Fruit fly (Drosophila melanogaster) whole organism, embryonic: ENCODE measurements around the gene Orc2.
A peak's percentile ranks its signal among the peaks of the same experiment; 100 is the strongest.

ENCODE experiments used
- B-H2 ChIP-seq: fragments of 200-800 bp; sonication (Bioruptor generic); optimal IDR thresholded peaks from 2 replicates; lab custom pipeline; 2018; ENCODE audit warnings: missing biosample characterization, mild to moderate bottlenecking, missing genetic modification characterization
- Blimp-1 ChIP-seq: fragments of 200-800 bp; sonication (Bioruptor generic); optimal IDR thresholded peaks from 3 replicates; lab custom pipeline; 2018; ENCODE audit warnings: missing biosample characterization, missing genetic modification characterization, mild to moderate bottlenecking, moderate library complexity, missing genetic modification reagents
- CG10267 ChIP-seq: fragments of 200-800 bp; sonication (Bioruptor generic); optimal IDR thresholded peaks from 2 replicates; lab custom pipeline; 2018; ENCODE audit warnings: missing biosample characterization, mild to moderate bottlenecking, missing genetic modification characterization, moderate library complexity
- CG10321 ChIP-seq: fragments of 200-800 bp; sonication (Bioruptor generic); IDR thresholded peaks from 2 replicates; pipeline ENCODE4 v1.3.6; 2022; ENCODE audit warnings: missing biosample characterization, missing genetic modification characterization
- CG10654 ChIP-seq: fragments of 200-800 bp; sonication (Bioruptor generic); optimal IDR thresholded peaks from 2 replicates; lab custom pipeline; 2016; ENCODE audit warnings: missing biosample characterization, missing genetic modification characterization
- CG10959 ChIP-seq: fragments of 200-800 bp; sonication (Bioruptor generic); IDR thresholded peaks from 2 replicates; pipeline ENCODE4 v1.3.6; 2022; ENCODE audit warnings: missing biosample characterization, missing genetic modification characterization
- CG10979 ChIP-seq: fragments of 200-800 bp; sonication (Bioruptor generic); optimal IDR thresholded peaks from 2 replicates; lab custom pipeline; 2018; ENCODE audit warnings: missing biosample characterization, mild to moderate bottlenecking, missing genetic modification characterization, moderate library complexity
- CG17802 ChIP-seq: fragments of 200-800 bp; sonication (Bioruptor generic); optimal IDR thresholded peaks from 2 replicates; lab custom pipeline; 2018; ENCODE audit warnings: missing biosample characterization, mild to moderate bottlenecking, missing genetic modification characterization, moderate library complexity
- CG1832 ChIP-seq: fragments of 200-800 bp; sonication (Bioruptor generic); optimal IDR thresholded peaks from 2 replicates; lab custom pipeline; 2017; ENCODE audit warnings: missing biosample characterization, mild to moderate bottlenecking, missing genetic modification characterization, inconsistent platforms
- CG2199 ChIP-seq: fragments of 200-800 bp; sonication (Bioruptor generic); IDR thresholded peaks from 3 replicates; pipeline ENCODE4 v1.3.6; 2022; ENCODE audit warnings: missing biosample characterization, missing genetic modification characterization
- CG2712 ChIP-seq: fragments of 200-800 bp; optimal IDR thresholded peaks from 3 replicates; lab custom pipeline; 2019; ENCODE audit warnings: missing biosample characterization, mild to moderate bottlenecking, missing genetic modification characterization, moderate library complexity
- CG3065 ChIP-seq: fragments of 200-800 bp; sonication (Bioruptor generic); optimal IDR thresholded peaks from 2 replicates; lab custom pipeline; 2016; ENCODE audit warnings: missing biosample characterization, missing genetic modification characterization
- CG31365 ChIP-seq: fragments of 200-800 bp; sonication (Bioruptor generic); optimal IDR thresholded peaks from 2 replicates; lab custom pipeline; 2018; ENCODE audit warnings: missing biosample characterization, mild to moderate bottlenecking, missing genetic modification characterization
- CG32772 ChIP-seq: fragments of 200-800 bp; sonication (Bioruptor generic); IDR thresholded peaks from 2 replicates; pipeline ENCODE4 v1.3.6; 2022; ENCODE audit warnings: missing biosample characterization, missing genetic modification characterization
- CG6791 ChIP-seq: fragments of 200-800 bp; sonication (Bioruptor generic); IDR thresholded peaks from 3 replicates; pipeline ENCODE4 v1.3.6; 2022; ENCODE audit warnings: missing biosample characterization, missing genetic modification characterization; ENCODE audit not compliant: partially characterized antibody
- CG8359 ChIP-seq: fragments of 200-800 bp; sonication (Bioruptor generic); optimal IDR thresholded peaks from 2 replicates; lab custom pipeline; 2017; ENCODE audit warnings: missing biosample characterization, mild to moderate bottlenecking, missing genetic modification characterization, borderline replicate concordance
- Drgx ChIP-seq: fragments of 200-800 bp; sonication (Bioruptor generic); IDR thresholded peaks from 2 replicates; pipeline ENCODE4 v1.3.6; 2022; ENCODE audit warnings: missing biosample characterization, missing genetic modification characterization
- ERR ChIP-seq: fragments of 200-800 bp; sonication (Bioruptor generic); optimal IDR thresholded peaks from 2 replicates; lab custom pipeline; 2016; ENCODE audit warnings: missing biosample characterization, missing genetic modification characterization
- Gug ChIP-seq: fragments of 200-800 bp; sonication (Bioruptor generic); IDR thresholded peaks from 4 replicates; pipeline ENCODE4 v1.3.6; 2022; ENCODE audit warnings: missing biosample characterization, missing genetic modification characterization
- H15 ChIP-seq: fragments of 200-800 bp; sonication (Bioruptor generic); IDR thresholded peaks from 3 replicates; pipeline ENCODE4 v1.3.6; 2022; ENCODE audit warnings: missing biosample characterization, missing genetic modification characterization
- Hr51 ChIP-seq, 2 experiments: fragments of 200-800 bp; sonication (Bioruptor generic); optimal IDR thresholded peaks; 2 replicates in 1 of 2; 3 replicates in 1 of 2; lab custom pipeline; 2016 to 2018; ENCODE audit warnings: missing biosample characterization in 2 of 2, missing genetic modification characterization in 2 of 2, mild to moderate bottlenecking in 1 of 2, moderate library complexity in 1 of 2
- PHDP ChIP-seq: fragments of 200-800 bp; sonication (Bioruptor generic); optimal IDR thresholded peaks from 3 replicates; lab custom pipeline; 2018; ENCODE audit warnings: missing biosample characterization, mild to moderate bottlenecking, missing genetic modification characterization, moderate library complexity
- Pdp1 ChIP-seq, 2 experiments: fragments of 200-800 bp; sonication (Bioruptor generic); optimal IDR thresholded peaks; 3 replicates each; lab custom pipeline; 2016; ENCODE audit warnings: missing biosample characterization in 2 of 2, missing genetic modification characterization in 2 of 2, mild to moderate bottlenecking in 1 of 2, moderate library complexity in 1 of 2
- Trl ChIP-seq, 3 experiments: fragments of >200 bp in 2 of 3; fragments of 200-800 bp in 1 of 3; sonication (Bioruptor generic) in 1 of 3; optimal IDR thresholded peaks; 2 replicates in 1 of 3; 3 replicates in 2 of 3; lab custom pipeline; 2016 to 2017; ENCODE audit warnings: missing biosample characterization in 1 of 3, missing genetic modification characterization in 1 of 3
- abd-A ChIP-seq: fragments of 200-800 bp; sonication (Bioruptor generic); optimal IDR thresholded peaks from 3 replicates; lab custom pipeline; 2019; ENCODE audit warnings: missing biosample characterization, mild to moderate bottlenecking, missing genetic modification characterization, moderate library complexity
- ci ChIP-seq: fragments of 200-800 bp; sonication (Bioruptor generic); IDR thresholded peaks from 3 replicates; pipeline ENCODE4 v1.3.6; 2022; ENCODE audit warnings: missing biosample characterization, missing genetic modification characterization
- ewg ChIP-seq: fragments of 200-800 bp; sonication (Bioruptor generic); optimal IDR thresholded peaks from 3 replicates; lab custom pipeline; 2017; ENCODE audit warnings: mild to moderate bottlenecking, missing biosample characterization, missing genetic modification reagents, missing genetic modification characterization
- mirr ChIP-seq: fragments of 200-800 bp; sonication (Bioruptor generic); optimal IDR thresholded peaks from 3 replicates; lab custom pipeline; 2018; ENCODE audit warnings: missing biosample characterization, mild to moderate bottlenecking, missing genetic modification characterization
- psq ChIP-seq: fragments of 200-800 bp; sonication (Bioruptor generic); optimal IDR thresholded peaks from 2 replicates; lab custom pipeline; 2017; ENCODE audit warnings: missing biosample characterization, missing genetic modification characterization
- sd ChIP-seq: fragments of 200-800 bp; sonication (Bioruptor generic); optimal IDR thresholded peaks from 3 replicates; lab custom pipeline; 2018; ENCODE audit warnings: missing biosample characterization, mild to moderate bottlenecking, missing genetic modification characterization, moderate library complexity
- shn ChIP-seq: fragments of 200-800 bp; sonication (Bioruptor generic); optimal IDR thresholded peaks from 3 replicates; lab custom pipeline; 2016; ENCODE audit warnings: missing biosample characterization, missing genetic modification characterization
- sqz ChIP-seq: fragments of 200-800 bp; sonication (Bioruptor generic); optimal IDR thresholded peaks from 3 replicates; lab custom pipeline; 2018; ENCODE audit warnings: missing biosample characterization, mild to moderate bottlenecking, missing genetic modification characterization
- vnd ChIP-seq: fragments of 200-800 bp; sonication (Bioruptor generic); IDR thresholded peaks from 3 replicates; pipeline ENCODE4 v1.3.6; 2022; ENCODE audit warnings: missing biosample characterization, missing genetic modification characterization; ENCODE audit not compliant: partially characterized antibody
- vvl ChIP-seq: fragments of 200-800 bp; sonication (Bioruptor generic); IDR thresholded peaks from 2 replicates; pipeline ENCODE4 v1.3.6; 2022; ENCODE audit warnings: missing biosample characterization, missing genetic modification characterization
- wek ChIP-seq: fragments of 200-800 bp; sonication (Bioruptor generic); optimal IDR thresholded peaks from 3 replicates; lab custom pipeline; 2018; ENCODE audit warnings: missing biosample characterization, mild to moderate bottlenecking, missing genetic modification characterization, moderate library complexity
- z ChIP-seq: fragments of 200-800 bp; sonication (Bioruptor generic); IDR thresholded peaks from 3 replicates; pipeline ENCODE4 v1.3.6; 2022; ENCODE audit warnings: missing biosample characterization, missing genetic modification characterization

The Orc2 gene

dm6 chr3R:13972653-13973052, 8.0 kb downstream of the Orc2 start (continued):
- TF ChIP-seq CG3065 (GFP tag; lab: Kevin White, UChicago) (no peak), Pdp1 (GFP tag; optimal IDR thresholded peaks at IDR 0.05; lab: Kevin White, UChicago) (no peak), sd (tag; lab: Kevin White, UChicago) (peak; percentile 34), CG10959 (GFP tag; lab: Robert Waterston, UW) (no peak), CG10979 (no peak), CG8359 (GFP tag; lab: Kevin White, UChicago) (no peak), wek (no peak), PHDP (tag; lab: Kevin White, UChicago) (no peak), Hr51 (GFP tag; optimal IDR thresholded peaks at IDR 0.05; lab: Kevin White, UChicago) (no peak), CG6791 (GFP tag; lab: Robert Waterston, UW) (no peak), mirr (GFP tag; lab: Kevin White, UChicago) (no peak), abd-A (tag; lab: Kevin White, UChicago) (no peak), CG2712 (tag; lab: Kevin White, UChicago) (no peak), shn (GFP tag; lab: Kevin White, UChicago) (no peak), CG10267 (tag; lab: Kevin White, UChicago) (no peak), CG31365 (tag; lab: Kevin White, UChicago) (no peak), Blimp-1 (no peak), CG10654 (GFP tag; lab: Kevin White, UChicago) (no peak), psq (GFP tag; lab: Kevin White, UChicago) (no peak), vnd (GFP tag; lab: Robert Waterston, UW) (0 out of 3 replicates have a peak, but pooled peaks have one; percentile 32), Gug (no peak), CG17802 (tag; lab: Kevin White, UChicago) (no peak), Trl (optimal IDR thresholded peaks at IDR 0.05; lab: Kevin White, UChicago) (peak in 1 of 2 experiments; percentile 24), Trl (GFP tag; optimal IDR thresholded peaks at IDR 0.05; lab: Kevin White, UChicago) (no peak), ewg (GFP tag; lab: Kevin White, UChicago) (no peak), CG32772 (no peak), H15 (GFP tag; lab: Robert Waterston, UW) (no peak)

DNA sequence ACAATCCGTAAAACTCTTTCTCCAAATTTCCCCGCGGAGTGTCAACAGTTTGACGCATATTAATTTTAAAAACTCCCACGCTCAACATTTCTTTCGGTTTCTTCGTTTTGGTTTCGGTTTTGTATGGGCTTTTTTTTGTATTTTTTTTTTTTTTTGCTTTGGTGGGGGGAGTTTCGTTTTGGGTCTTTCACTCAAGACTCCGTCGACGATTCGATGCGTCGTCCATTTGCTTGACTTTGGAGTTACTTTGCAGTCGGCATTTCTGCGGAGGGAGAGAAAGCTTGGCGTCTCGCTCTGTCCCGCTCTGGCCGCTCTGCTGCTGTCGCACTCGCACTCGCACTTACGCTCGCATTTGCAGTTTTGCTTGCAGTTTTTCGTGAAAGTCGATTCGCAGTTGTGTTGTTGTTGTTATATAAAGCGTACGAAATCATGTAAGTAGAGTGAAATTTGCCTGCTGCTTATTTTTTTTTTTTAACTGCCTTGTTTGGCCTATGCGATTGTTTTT, 10.1 kb downstream of the Orc2 start:
- TF ChIP-seq ci (GFP tag; lab: Robert Waterston, UW) = 0 out of 3 replicates have a peak, but pooled peaks have one; percentile 26
- peak; percentile 55; the same call in 1 of the 3 replicates for TF ChIP-seq z (GFP tag; lab: Robert Waterston, UW)
- peak; percentile 37; the same call in 1 of the 2 replicates for TF ChIP-seq Drgx (GFP tag; lab: Robert Waterston, UW)
- TF ChIP-seq Blimp-1 = no peak
- TF ChIP-seq sqz (GFP tag; lab: Kevin White, UChicago) = peak; percentile 45
- TF ChIP-seq vvl (GFP tag; lab: Robert Waterston, UW) = peak; percentile 31; the same call in 1 of the 2 replicates
- TF ChIP-seq B-H2 (GFP tag; lab: Kevin White, UChicago) = no peak
- TF ChIP-seq CG1832 (GFP tag; lab: Kevin White, UChicago) = peak; percentile 42
- TF ChIP-seq CG10321 (GFP tag; lab: Robert Waterston, UW) = peak; percentile 40
- peak in 1 of 2 experiments; percentile 15 for TF ChIP-seq Pdp1 (GFP tag; optimal IDR thresholded peaks at IDR 0.05; lab: Kevin White, UChicago)
- no peak for TF ChIP-seq ERR (GFP tag; lab: Kevin White, UChicago)
- TF ChIP-seq CG2199 (GFP tag; lab: Robert Waterston, UW) = 0 out of 3 replicates have a peak, but pooled peaks have one; percentile 13
